Worm (Caenorhabditis elegans) whole organism, mixed stage, embryonic: ENCODE results near the gene vha-5.

Source experiments
- ces-1 ChIP-seq: fragments of 150-350 bp; optimal IDR thresholded peaks from 2 replicates; lab custom pipeline; 2014; ENCODE audit warnings: missing biosample characterization, missing genetic modification reagents, missing genetic modification characterization
- cnd-1 ChIP-seq: fragments of 200-800 bp; sonication (Bioruptor generic); optimal IDR thresholded peaks from 2 replicates; lab custom pipeline; 2018; ENCODE audit warnings: mild to moderate bottlenecking, missing genetic modification characterization, missing compliant biosample characterization
- lin-13 ChIP-seq: fragments of 150-350 bp; optimal IDR thresholded peaks from 2 replicates; lab custom pipeline; 2014; ENCODE audit warnings: missing biosample characterization, missing genetic modification characterization
- mab-5 ChIP-seq: fragments of 150-350 bp; optimal IDR thresholded peaks from 2 replicates; lab custom pipeline; 2014; ENCODE audit warnings: missing biosample characterization, missing genetic modification characterization
- sptf-1 ChIP-seq: sonication (generic microtip); optimal IDR thresholded peaks from 2 replicates; lab custom pipeline; 2017; ENCODE audit warnings: mild to moderate bottlenecking, missing genetic modification characterization, moderate library complexity, missing compliant biosample characterization

ce11 chrIV:8260848-8261638, 42.7 kb upstream of the vha-5 start, which contains the start of gene vit-6:
- TF ChIP-seq cnd-1, result no peak
- TF ChIP-seq lin-13 (tag; lab: Kevin White, UChicago), result no peak
- no peak for TF ChIP-seq sptf-1
- TF ChIP-seq mab-5, result no peak
- no peak for TF ChIP-seq ces-1
